Worm (Caenorhabditis elegans): ENCODE results near the gene pck-1.

DNA sequence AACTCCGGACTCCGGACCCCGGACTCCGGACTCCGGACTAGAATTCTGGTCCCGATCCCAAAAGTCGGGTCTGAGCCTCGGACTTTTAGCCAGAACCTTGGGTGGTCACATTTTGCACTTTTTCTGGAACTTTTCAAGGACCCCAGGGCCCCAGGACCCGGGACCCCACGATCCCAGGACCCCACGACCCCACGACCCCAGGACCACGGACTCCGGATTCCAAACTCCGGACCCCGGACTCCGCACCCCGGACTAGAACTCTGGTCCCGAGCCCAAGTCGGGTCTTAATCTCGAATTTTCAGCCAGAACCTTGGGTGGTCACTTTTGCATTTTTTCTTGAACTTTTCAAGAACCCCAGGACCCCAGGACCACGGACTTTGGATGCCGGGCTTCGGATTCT is 23.3 kb downstream of the pck-1 start:
- TF ChIP-seq F52B5.7 (tag; optimal IDR thresholded peaks at IDR 0.05): no peak
- TF ChIP-seq nfyb-1 (GFP tag; IDR thresholded peaks at IDR 0.05): no peak
- TF ChIP-seq lin-40 (tag; optimal IDR thresholded peaks at IDR 0.05): no peak
- TF ChIP-seq Y53G8AR.9 (GFP tag; conservative IDR thresholded peaks at IDR 0.05): no peak
- TF ChIP-seq F22D6.2 (tag; optimal IDR thresholded peaks at IDR 0.05): no peak
- no peak for TF ChIP-seq D2030.7 (GFP tag; IDR thresholded peaks at IDR 0.05)
- no peak for TF ChIP-seq hlh-26 (GFP tag; conservative IDR thresholded peaks at IDR 0.05)
- no peak for TF ChIP-seq ztf-28 (GFP tag; IDR thresholded peaks at IDR 0.05)
- TF ChIP-seq F49E8.2 (tag; optimal IDR thresholded peaks at IDR 0.05; ENCODE audit: insufficient read depth): no peak
- TF ChIP-seq bed-1 (GFP tag; IDR thresholded peaks at IDR 0.05): no peak
- TF ChIP-seq athp-1 (tag; optimal IDR thresholded peaks at IDR 0.05): no peak
- TF ChIP-seq ceh-40 (GFP tag; IDR thresholded peaks at IDR 0.05): no peak
- TF ChIP-seq nhr-80 (tag; optimal IDR thresholded peaks at IDR 0.05): no peak
